Fruit fly (Drosophila melanogaster) whole organism, prepupa: ENCODE data around the gene CG10237.

ENCODE experiments used
- CG11902 ChIP-seq: fragments of 200-800 bp; sonication (Bioruptor generic); optimal IDR thresholded peaks from 3 replicates; lab custom pipeline; 2016; ENCODE audit warnings: missing biosample characterization, missing genetic modification characterization
- Eip78C ChIP-seq: fragments of 200-800 bp; sonication (Bioruptor generic); peaks from one replicate; lab custom pipeline; 2016; ENCODE audit warnings: missing biosample characterization, missing genetic modification characterization
- svp ChIP-seq: fragments of 200-800 bp; sonication (Bioruptor generic); peaks from one replicate; lab custom pipeline; 2016; ENCODE audit warnings: missing biosample characterization, missing genetic modification characterization

CG10237 gene

dm6 chr2L:19386106-19386715 is 56.3 kb downstream of the CG10237 start, which contains the start of gene fon:
Gene fon (minus strand): TSS chr2L:19386205.
- peak; percentile 98 for TF ChIP-seq svp (GFP tag; lab: Kevin White, UChicago)
- TF ChIP-seq Eip78C (GFP tag; lab: Kevin White, UChicago), result peak; percentile 40
- no peak for TF ChIP-seq CG11902
